Worm (Caenorhabditis elegans) whole organism, L2 larva: Measurements from ENCODE around the gene cor-1.

ENCODE experiments used
- C34F6.9 ChIP-seq: fragments of 150-350 bp; optimal IDR thresholded peaks from 2 replicates; lab custom pipeline; 2014; ENCODE audit warnings: missing biosample characterization, missing genetic modification characterization
- Y55F3AM.14 ChIP-seq: fragments of 200-800 bp; sonication (Bioruptor generic); optimal IDR thresholded peaks from 2 replicates; lab custom pipeline; 2018; ENCODE audit warnings: mild to moderate bottlenecking, missing genetic modification characterization, missing compliant biosample characterization
- aly-2 ChIP-seq: fragments of 150-350 bp; optimal IDR thresholded peaks from 2 replicates; lab custom pipeline; 2014; ENCODE audit warnings: missing biosample characterization, missing genetic modification characterization
- ceh-82 ChIP-seq: fragments of 150-350 bp; optimal IDR thresholded peaks from 2 replicates; lab custom pipeline; 2014; ENCODE audit warnings: missing biosample characterization, missing genetic modification characterization
- lin-11 ChIP-seq: fragments of 150-350 bp; sonication (generic microtip); optimal IDR thresholded peaks from 2 replicates; lab custom pipeline; 2014; ENCODE audit warnings: missing biosample characterization, missing genetic modification characterization, inconsistent platforms, mixed read lengths
- lin-39 ChIP-seq: fragments of 150-350 bp; optimal IDR thresholded peaks from 2 replicates; lab custom pipeline; 2014; ENCODE audit warnings: missing biosample characterization, missing genetic modification reagents, missing genetic modification characterization
- lsy-2 ChIP-seq, 2 experiments: fragments of 150-350 bp in 1 of 2; sonication (generic microtip) in 1 of 2; optimal IDR thresholded peaks; 2 replicates each; lab custom pipeline; 2014 to 2017; ENCODE audit warnings: missing biosample characterization in 2 of 2, missing genetic modification characterization in 2 of 2
- nhr-21 ChIP-seq: fragments of 150-350 bp; optimal IDR thresholded peaks from 2 replicates; lab custom pipeline; 2014; ENCODE audit warnings: missing biosample characterization, missing genetic modification characterization
- nhr-77 ChIP-seq: fragments of 150-350 bp; optimal IDR thresholded peaks from 2 replicates; lab custom pipeline; 2014; ENCODE audit warnings: missing biosample characterization, missing genetic modification characterization
- skn-1 ChIP-seq: sonication (generic microtip); optimal IDR thresholded peaks from 2 replicates; lab custom pipeline; 2017; ENCODE audit warnings: missing biosample characterization, missing genetic modification characterization
- snpc-4 ChIP-seq: fragments of 150-350 bp; optimal IDR thresholded peaks from 2 replicates; lab custom pipeline; 2014; ENCODE audit warnings: missing biosample characterization, missing genetic modification characterization
- unc-62 ChIP-seq: fragments of 150-350 bp; optimal IDR thresholded peaks from 2 replicates; lab custom pipeline; 2014; ENCODE audit warnings: missing biosample characterization, missing genetic modification reagents, missing genetic modification characterization
- ztf-11 ChIP-seq: sonication (generic microtip); optimal IDR thresholded peaks from 2 replicates; lab custom pipeline; 2017; ENCODE audit warnings: missing biosample characterization, missing genetic modification characterization
- ztf-4 ChIP-seq: fragments of 150-350 bp; optimal IDR thresholded peaks from 2 replicates; lab custom pipeline; 2014; ENCODE audit warnings: missing biosample characterization, missing genetic modification characterization

- TF ChIP-seq ztf-11 (no peak), Y55F3AM.14 (GFP tag; lab: Kevin White, UChicago) (no peak), lin-11 (no peak), lsy-2 (tag; optimal IDR thresholded peaks at IDR 0.05; lab: Kevin White, UChicago) (no peak), unc-62 (GFP tag; lab: Kevin White, UChicago) (no peak), C34F6.9 (no peak), aly-2 (no peak), nhr-21 (tag; lab: Kevin White, UChicago) (no peak), lin-39 (tag; lab: Kevin White, UChicago) (no peak), ceh-82 (tag; lab: Kevin White, UChicago) (no peak), skn-1 (no peak), snpc-4 (no peak), ztf-4 (tag; lab: Kevin White, UChicago) (no peak), nhr-77 (no peak)
These were observed 12.8 kb downstream of the cor-1 start, which contains the start of gene bbs-5 for ce11 chrIII:10261682-10262081.
